Worm (Caenorhabditis elegans): ENCODE data around the gene far-1.
A peak's percentile ranks its signal among the peaks of the same experiment; 100 is the strongest.

DNA sequence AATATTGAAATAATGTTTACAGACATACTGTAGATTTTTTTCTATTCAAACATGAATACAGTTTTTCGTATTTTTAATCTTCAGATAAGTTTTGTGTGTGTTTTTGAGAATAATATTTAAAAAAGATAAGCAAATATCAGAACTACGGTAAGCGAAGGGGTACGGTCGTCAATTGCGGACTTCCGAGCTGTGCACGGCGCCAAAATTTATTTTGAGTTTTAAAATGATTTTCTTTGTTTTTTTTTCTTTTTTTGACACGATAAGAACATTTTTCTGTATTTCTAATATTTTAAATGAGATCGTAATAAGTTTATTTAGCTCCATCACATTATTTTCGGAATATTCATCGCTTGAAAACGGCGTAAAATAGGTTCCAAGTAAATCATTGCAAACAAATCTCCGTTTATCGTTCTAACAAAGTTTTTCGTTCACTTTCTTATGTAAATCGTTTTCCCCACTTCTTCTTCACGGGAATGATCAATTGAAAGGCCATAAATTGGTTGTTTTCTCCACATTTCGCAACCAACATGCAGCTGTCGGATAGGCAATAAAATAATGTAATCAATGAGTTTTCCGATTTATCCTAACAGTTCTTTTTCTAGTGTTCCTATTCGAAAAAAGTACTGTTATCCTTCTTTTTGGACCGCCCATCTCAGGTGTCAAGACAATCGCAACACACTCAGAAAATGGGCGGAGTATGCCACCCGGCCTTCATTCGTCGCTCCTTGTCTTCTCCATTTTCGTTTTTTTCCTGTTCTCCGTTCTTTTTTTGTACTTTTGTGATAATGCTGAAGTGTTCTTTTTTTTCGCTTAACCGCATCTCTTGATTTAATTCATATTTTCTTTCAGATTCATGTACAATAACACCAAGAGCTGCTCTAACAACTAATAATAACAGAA is 10.7 kb upstream of the far-1 start, which contains the start of gene glp-1:
- TF ChIP-seq pqm-1 (tag; optimal IDR thresholded peaks at IDR 0.05) = no peak
- TF ChIP-seq unc-62 (GFP tag; optimal IDR thresholded peaks at IDR 0.05 in 1 of 2) = peak in 1 of 2 experiments; percentile 72
- TF ChIP-seq unc-62 (tag; optimal IDR thresholded peaks at IDR 0.05) = no peak
- TF ChIP-seq lin-13 (GFP tag; optimal IDR thresholded peaks at IDR 0.05) = no peak
- TF ChIP-seq lin-1 (GFP tag; IDR thresholded peaks at IDR 0.05) = no peak
- TF ChIP-seq zip-11 (GFP tag; IDR thresholded peaks at IDR 0.05) = no peak
- TF ChIP-seq nhr-11 (tag; optimal IDR thresholded peaks at IDR 0.05) = no peak
- no peak for TF ChIP-seq madf-9 (GFP tag; conservative IDR thresholded peaks at IDR 0.05)
- no peak for TF ChIP-seq ama-1 (optimal IDR thresholded peaks at IDR 0.05)
- TF ChIP-seq zfp-2 (tag; optimal IDR thresholded peaks at IDR 0.05) = no peak
- no peak for TF ChIP-seq tra-1 (GFP tag; IDR thresholded peaks at IDR 0.05)
- no peak for TF ChIP-seq aly-2 (tag; optimal IDR thresholded peaks at IDR 0.05)
- no peak for TF ChIP-seq fkh-10 (GFP tag; optimal IDR thresholded peaks at IDR 0.05)
- TF ChIP-seq ces-1 (GFP tag; optimal IDR thresholded peaks at IDR 0.05) = no peak

All from whole organism, L4 larva.